Worm (Caenorhabditis elegans): ENCODE measurements around the gene toca-1.

DNA sequence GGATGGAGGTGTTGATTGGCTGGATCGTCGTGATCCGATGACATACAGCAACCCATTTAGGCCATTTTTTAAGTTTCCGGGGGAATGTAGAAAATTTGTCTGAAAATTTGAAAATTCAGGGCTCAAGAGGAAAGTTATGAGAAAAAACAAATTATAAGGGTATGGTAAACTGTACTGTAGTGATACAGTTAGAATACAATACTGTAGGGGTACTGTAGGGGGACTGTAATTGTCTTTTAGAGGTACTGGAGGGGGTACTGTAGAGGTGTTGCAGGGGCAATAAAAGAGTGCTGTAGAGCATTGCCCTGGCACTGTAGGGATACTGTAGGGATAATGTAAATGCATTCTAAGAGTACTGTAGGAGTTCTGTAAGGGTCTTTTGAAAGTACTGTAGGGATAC lies 56.6 kb downstream of the toca-1 start, which contains the start of gene D1005.6:
- no peak for TF ChIP-seq ama-1 (optimal IDR thresholded peaks at IDR 0.05)
- no peak for TF ChIP-seq tbx-37 (GFP tag; conservative IDR thresholded peaks at IDR 0.05)
- no peak for TF ChIP-seq hmg-4 (GFP tag; optimal IDR thresholded peaks at IDR 0.05)
- TF ChIP-seq scrt-1 (GFP tag; IDR thresholded peaks at IDR 0.05), result no peak
- no peak for TF ChIP-seq ets-7 (tag; optimal IDR thresholded peaks at IDR 0.05)
- no peak for TF ChIP-seq pes-1 (GFP tag; IDR thresholded peaks at IDR 0.05)
- no peak for TF ChIP-seq aly-1 (tag; optimal IDR thresholded peaks at IDR 0.05)
- TF ChIP-seq hmbx-1 (tag; optimal IDR thresholded peaks at IDR 0.05), result no peak
- no peak for TF ChIP-seq flt-1 (GFP tag; IDR thresholded peaks at IDR 0.05)
- no peak for TF ChIP-seq B0310.2 (tag; optimal IDR thresholded peaks at IDR 0.05)
- TF ChIP-seq sea-1 (GFP tag; conservative IDR thresholded peaks at IDR 0.05), result no peak
- TF ChIP-seq ceh-36 (tag; optimal IDR thresholded peaks at IDR 0.05), result no peak
- TF ChIP-seq tbx-11 (GFP tag; IDR thresholded peaks at IDR 0.05), result no peak

All from whole organism, early embryonic.